Worm (Caenorhabditis elegans): ENCODE measurements around the gene nlp-101.

ce11 chrX:7817555-7817954 lies 21.1 kb upstream of the nlp-101 start:
- no peak for TF ChIP-seq unc-39 (tag; optimal IDR thresholded peaks at IDR 0.05)
- no peak for TF ChIP-seq Y55F3AM.14 (GFP tag; optimal IDR thresholded peaks at IDR 0.05)
- no peak for TF ChIP-seq zag-1 (tag; optimal IDR thresholded peaks at IDR 0.05)

Measured in whole organism, L2 larva.